Fruit fly (Drosophila melanogaster) whole organism, embryonic: ENCODE results near the gene cv-c.

Experiments
- CG11398 ChIP-seq: fragments of 200-800 bp; sonication (Bioruptor generic); optimal IDR thresholded peaks from 2 replicates; lab custom pipeline; 2016; ENCODE audit warnings: missing biosample characterization, missing genetic modification characterization
- CG12744 ChIP-seq: fragments of 200-800 bp; sonication (Bioruptor generic); optimal IDR thresholded peaks from 2 replicates; lab custom pipeline; 2016; ENCODE audit warnings: missing biosample characterization, missing genetic modification characterization
- CG14860 ChIP-seq: fragments of 200-800 bp; sonication (Bioruptor generic); IDR thresholded peaks from 3 replicates; pipeline ENCODE4 v1.3.6; 2022; ENCODE audit warnings: missing biosample characterization, missing genetic modification characterization; ENCODE audit not compliant: partially characterized antibody
- CG17186 ChIP-seq: fragments of 200-800 bp; sonication (Bioruptor generic); optimal IDR thresholded peaks from 3 replicates; lab custom pipeline; 2017; ENCODE audit warnings: missing biosample characterization, missing genetic modification reagents, missing genetic modification characterization
- CG17912 ChIP-seq: fragments of 200-800 bp; sonication (Bioruptor generic); optimal IDR thresholded peaks from 2 replicates; lab custom pipeline; 2018; ENCODE audit warnings: missing biosample characterization, mild to moderate bottlenecking, missing genetic modification characterization
- CG1832 ChIP-seq: fragments of 200-800 bp; sonication (Bioruptor generic); optimal IDR thresholded peaks from 2 replicates; lab custom pipeline; 2017; ENCODE audit warnings: missing biosample characterization, mild to moderate bottlenecking, missing genetic modification characterization, inconsistent platforms
- CG2199 ChIP-seq: fragments of 200-800 bp; sonication (Bioruptor generic); IDR thresholded peaks from 3 replicates; pipeline ENCODE4 v1.3.6; 2022; ENCODE audit warnings: missing biosample characterization, missing genetic modification characterization
- CG30020 ChIP-seq: fragments of 200-800 bp; optimal IDR thresholded peaks from 2 replicates; lab custom pipeline; 2019; ENCODE audit warnings: missing biosample characterization, mild to moderate bottlenecking, missing genetic modification characterization, moderate library complexity
- CG4360 ChIP-seq: fragments of 200-800 bp; sonication (Bioruptor generic); IDR thresholded peaks from 2 replicates; pipeline ENCODE4 v1.3.6; 2022; ENCODE audit warnings: missing biosample characterization, missing genetic modification characterization
- CG7786 ChIP-seq: fragments of 200-800 bp; sonication (Bioruptor generic); optimal IDR thresholded peaks from 2 replicates; lab custom pipeline; 2016; ENCODE audit warnings: missing biosample characterization, missing genetic modification characterization
- CG8290 ChIP-seq, 3 experiments: fragments of 200-800 bp; sonication (Bioruptor generic); optimal IDR thresholded peaks; 2 replicates each; lab custom pipeline; 2016 to 2019; ENCODE audit warnings: missing biosample characterization in 3 of 3, missing genetic modification characterization in 3 of 3, mild to moderate bottlenecking in 2 of 3, moderate library complexity in 1 of 3
- D19B ChIP-seq: fragments of 200-800 bp; sonication (Bioruptor generic); optimal IDR thresholded peaks from 2 replicates; lab custom pipeline; 2017; ENCODE audit warnings: missing biosample characterization, mild to moderate bottlenecking, missing genetic modification characterization
- E2f1 ChIP-seq: fragments of 200-800 bp; sonication (Bioruptor generic); IDR thresholded peaks from 2 replicates; pipeline ENCODE4 v1.3.6; 2022; ENCODE audit warnings: missing biosample characterization, missing genetic modification characterization
- H15 ChIP-seq: fragments of 200-800 bp; sonication (Bioruptor generic); IDR thresholded peaks from 3 replicates; pipeline ENCODE4 v1.3.6; 2022; ENCODE audit warnings: missing biosample characterization, missing genetic modification characterization
- HLH54F ChIP-seq: fragments of 200-800 bp; sonication (Bioruptor generic); optimal IDR thresholded peaks from 3 replicates; lab custom pipeline; 2016; ENCODE audit warnings: missing biosample characterization, missing genetic modification characterization
- Hmx ChIP-seq: fragments of 200-800 bp; sonication (Bioruptor generic); optimal IDR thresholded peaks from 2 replicates; lab custom pipeline; 2016; ENCODE audit warnings: missing biosample characterization, missing genetic modification characterization
- Kr ChIP-seq: fragments of 200-800 bp; sonication (Bioruptor generic); optimal IDR thresholded peaks from 2 replicates; lab custom pipeline; 2017; ENCODE audit warnings: missing biosample characterization, mild to moderate bottlenecking, missing genetic modification characterization
- Med ChIP-seq: fragments of 200-800 bp; sonication (Bioruptor generic); peaks from one replicate; lab custom pipeline; 2016; ENCODE audit warnings: missing biosample characterization, missing genetic modification characterization, mild to moderate bottlenecking, inconsistent platforms, moderate library complexity
- NfI ChIP-seq: fragments of 200-800 bp; sonication (Bioruptor generic); optimal IDR thresholded peaks from 3 replicates; lab custom pipeline; 2018; ENCODE audit warnings: missing biosample characterization, mild to moderate bottlenecking, missing genetic modification characterization, moderate library complexity
- Pdp1 ChIP-seq, 2 experiments: fragments of 200-800 bp; sonication (Bioruptor generic); optimal IDR thresholded peaks; 3 replicates each; lab custom pipeline; 2016; ENCODE audit warnings: missing biosample characterization in 2 of 2, missing genetic modification characterization in 2 of 2, mild to moderate bottlenecking in 1 of 2, moderate library complexity in 1 of 2
- Sry-δ ChIP-seq: fragments of 200-800 bp; sonication (Bioruptor generic); optimal IDR thresholded peaks from 2 replicates; lab custom pipeline; 2016; ENCODE audit warnings: missing biosample characterization, missing genetic modification characterization
- Ssrp ChIP-seq: fragments of 200-800 bp; sonication (Bioruptor generic); optimal IDR thresholded peaks from 2 replicates; lab custom pipeline; 2018; ENCODE audit warnings: missing biosample characterization, mild to moderate bottlenecking, missing genetic modification characterization, moderate library complexity
- amos ChIP-seq: fragments of 200-800 bp; sonication (Bioruptor generic); IDR thresholded peaks from 2 replicates; pipeline ENCODE4 v1.3.6; 2022; ENCODE audit warnings: missing biosample characterization, missing genetic modification characterization; ENCODE audit not compliant: partially characterized antibody
- aop ChIP-seq: fragments of 200-800 bp; sonication (Bioruptor generic); IDR thresholded peaks from 2 replicates; pipeline ENCODE4 v1.3.6; 2022; ENCODE audit warnings: missing biosample characterization, missing genetic modification characterization
- ase ChIP-seq: fragments of 200-800 bp; sonication (Bioruptor generic); IDR thresholded peaks from 3 replicates; pipeline ENCODE4 v1.3.6; 2022; ENCODE audit warnings: missing biosample characterization, missing genetic modification characterization
- bbx ChIP-seq: fragments of 200-800 bp; sonication (Bioruptor generic); IDR thresholded peaks from 2 replicates; pipeline ENCODE4 v1.3.6; 2022; ENCODE audit warnings: missing biosample characterization, missing genetic modification characterization; ENCODE audit not compliant: partially characterized antibody
- cad ChIP-seq: fragments of >200 bp; optimal IDR thresholded peaks from 2 replicates; lab custom pipeline; 2017; ENCODE audit warnings: missing biosample characterization, missing genetic modification characterization
- chinmo ChIP-seq: fragments of 200-800 bp; sonication (Bioruptor generic); IDR thresholded peaks from 4 replicates; pipeline ENCODE4 v1.3.6; 2022; ENCODE audit warnings: missing biosample characterization, missing genetic modification characterization; ENCODE audit not compliant: partially characterized antibody
- exex ChIP-seq: fragments of 200-800 bp; sonication (Bioruptor generic); optimal IDR thresholded peaks from 4 replicates; lab custom pipeline; 2018; ENCODE audit warnings: missing biosample characterization, mild to moderate bottlenecking, missing genetic modification characterization, moderate library complexity
- gem ChIP-seq: fragments of 200-800 bp; sonication (Bioruptor generic); optimal IDR thresholded peaks from 2 replicates; lab custom pipeline; 2019; ENCODE audit warnings: missing biosample characterization, mild to moderate bottlenecking, missing genetic modification characterization, moderate library complexity
- grn ChIP-seq: fragments of 200-800 bp; sonication (Bioruptor generic); optimal IDR thresholded peaks from 3 replicates; lab custom pipeline; 2017; ENCODE audit warnings: missing biosample characterization, missing genetic modification characterization
- jigr1 ChIP-seq: fragments of 200-800 bp; sonication (Bioruptor generic); IDR thresholded peaks from 3 replicates; pipeline ENCODE4 v1.3.6; 2022; ENCODE audit warnings: missing biosample characterization, missing genetic modification characterization
- lab ChIP-seq: fragments of 200-800 bp; sonication (Bioruptor generic); optimal IDR thresholded peaks from 3 replicates; lab custom pipeline; 2017; ENCODE audit warnings: missing biosample characterization, missing genetic modification characterization, mild to moderate bottlenecking, moderate library complexity, missing genetic modification reagents
- mld ChIP-seq: fragments of 200-800 bp; sonication (Bioruptor generic); IDR thresholded peaks from 3 replicates; pipeline ENCODE4 v1.3.6; 2022; ENCODE audit warnings: missing biosample characterization, missing genetic modification characterization; ENCODE audit not compliant: partially characterized antibody
- nau ChIP-seq: fragments of 200-800 bp; sonication (Bioruptor generic); optimal IDR thresholded peaks from 3 replicates; lab custom pipeline; 2017; ENCODE audit warnings: missing biosample characterization, mild to moderate bottlenecking, missing genetic modification characterization, missing genetic modification reagents
- oc ChIP-seq: fragments of 200-800 bp; sonication (Bioruptor generic); optimal IDR thresholded peaks from 2 replicates; lab custom pipeline; 2018; ENCODE audit warnings: missing biosample characterization, mild to moderate bottlenecking, missing genetic modification characterization, moderate library complexity
- org-1 ChIP-seq: fragments of 200-800 bp; sonication (Bioruptor generic); optimal IDR thresholded peaks from 2 replicates; lab custom pipeline; 2017; ENCODE audit warnings: missing biosample characterization, missing genetic modification characterization
- phol ChIP-seq: fragments of 200-800 bp; sonication (Bioruptor generic); optimal IDR thresholded peaks from 3 replicates; lab custom pipeline; 2018; ENCODE audit warnings: missing biosample characterization, mild to moderate bottlenecking, missing genetic modification characterization, moderate library complexity
- pnt ChIP-seq: fragments of 200-800 bp; sonication (Bioruptor generic); optimal IDR thresholded peaks from 3 replicates; lab custom pipeline; 2016; ENCODE audit warnings: missing biosample characterization, missing genetic modification characterization
- psq ChIP-seq: fragments of 200-800 bp; sonication (Bioruptor generic); optimal IDR thresholded peaks from 2 replicates; lab custom pipeline; 2017; ENCODE audit warnings: missing biosample characterization, missing genetic modification characterization
- ranshi ChIP-seq: fragments of 200-800 bp; sonication (Bioruptor generic); IDR thresholded peaks from 2 replicates; pipeline ENCODE4 v1.3.6; 2022; ENCODE audit warnings: missing biosample characterization, missing genetic modification characterization
- slou ChIP-seq: fragments of 200-800 bp; sonication (Bioruptor generic); optimal IDR thresholded peaks from 3 replicates; lab custom pipeline; 2016; ENCODE audit warnings: missing biosample characterization, missing genetic modification characterization
- tin ChIP-seq: fragments of 200-800 bp; sonication (Bioruptor generic); optimal IDR thresholded peaks from 3 replicates; lab custom pipeline; 2016; ENCODE audit warnings: missing biosample characterization, missing genetic modification characterization
- tio ChIP-seq: fragments of 200-800 bp; sonication (Bioruptor generic); optimal IDR thresholded peaks from 2 replicates; lab custom pipeline; 2017; ENCODE audit warnings: missing biosample characterization, missing genetic modification characterization, inconsistent platforms
- twi ChIP-seq: fragments of 200-800 bp; optimal IDR thresholded peaks from 2 replicates; lab custom pipeline; 2019; ENCODE audit warnings: missing biosample characterization, mild to moderate bottlenecking, missing genetic modification characterization, moderate library complexity
- unc-4 ChIP-seq: fragments of 200-800 bp; sonication (Bioruptor generic); IDR thresholded peaks from 2 replicates; pipeline ENCODE4 v1.3.6; 2022; ENCODE audit warnings: missing biosample characterization, missing genetic modification characterization; ENCODE audit not compliant: partially characterized antibody
- unpg ChIP-seq: fragments of 200-800 bp; sonication (Bioruptor generic); optimal IDR thresholded peaks from 3 replicates; lab custom pipeline; 2018; ENCODE audit warnings: missing biosample characterization, mild to moderate bottlenecking, missing genetic modification characterization, moderate library complexity
- wor ChIP-seq: fragments of 200-800 bp; sonication (Bioruptor generic); IDR thresholded peaks from 2 replicates; pipeline ENCODE4 v1.3.6; 2022; ENCODE audit warnings: missing biosample characterization, missing genetic modification characterization

cv-c gene

dm6 chr3R:14371133-14371676 is 110.3 kb downstream of the cv-c start:
- TF ChIP-seq lab (peak; percentile 38), CG17186 (no peak), pnt (GFP tag; lab: Kevin White, UChicago) (no peak), CG4360 (GFP tag; lab: Robert Waterston, UW) (no peak), D19B (GFP tag; lab: Kevin White, UChicago) (no peak), oc (tag; lab: Kevin White, UChicago) (no peak), Pdp1 (GFP tag; optimal IDR thresholded peaks at IDR 0.05; lab: Kevin White, UChicago) (peak in 1 of 2 experiments; percentile 12), cad (no peak), CG1832 (GFP tag; lab: Kevin White, UChicago) (no peak), org-1 (no peak), chinmo (0 out of 4 replicates have a peak, but pooled peaks have one; percentile 32), gem (no peak), NfI (GFP tag; lab: Kevin White, UChicago) (no peak), exex (tag; lab: Kevin White, UChicago) (peak; percentile 50), Med (GFP tag; lab: Kevin White, UChicago) (peak; percentile 19), CG2199 (GFP tag; lab: Robert Waterston, UW) (0 out of 3 replicates have a peak, but pooled peaks have one; percentile 6), Kr (GFP tag; lab: Kevin White, UChicago) (no peak), slou (no peak)

dm6 chr3R:14370199-14370933 is 111.1 kb downstream of the cv-c start:
- TF ChIP-seq CG30020 (tag; lab: Kevin White, UChicago) (no peak), nau (GFP tag; lab: Kevin White, UChicago) (peak; percentile 34), grn (GFP tag; lab: Kevin White, UChicago) (no peak), CG14860 (GFP tag; lab: Robert Waterston, UW) (no peak), unpg (GFP tag; lab: Kevin White, UChicago) (peak; percentile 85), HLH54F (peak; percentile 62), tin (GFP tag; lab: Kevin White, UChicago) (peak; percentile 67), CG11398 (GFP tag; lab: Kevin White, UChicago) (peak; percentile 52), Sry-δ (GFP tag; lab: Kevin White, UChicago) (peak; percentile 29), H15 (GFP tag; lab: Robert Waterston, UW) (peak; percentile 78), ranshi (GFP tag; lab: Robert Waterston, UW) (peak; percentile 74), Hmx (peak; percentile 28), CG7786 (GFP tag; lab: Kevin White, UChicago) (peak; percentile 64), Ssrp (tag; lab: Kevin White, UChicago) (peak; percentile 81), wor (peak; percentile 65; the same call in 1 of the 2 replicates), tio (GFP tag; lab: Kevin White, UChicago) (peak; percentile 74), unc-4 (GFP tag; lab: Robert Waterston, UW) (no peak), CG8290 (GFP tag; optimal IDR thresholded peaks at IDR 0.05; lab: Kevin White, UChicago) (no peak), CG8290 (tag; optimal IDR thresholded peaks at IDR 0.05; lab: Kevin White, UChicago) (peak in 1 of 2 experiments; percentile 37), amos (GFP tag; lab: Robert Waterston, UW) (no peak), psq (GFP tag; lab: Kevin White, UChicago) (peak; percentile 54), ase (GFP tag; lab: Robert Waterston, UW) (peak; percentile 84), phol (tag; lab: Kevin White, UChicago) (peak; percentile 77), jigr1 (GFP tag; lab: Robert Waterston, UW) (peak; percentile 65; the same call in 1 of the 3 replicates), E2f1 (GFP tag; lab: Robert Waterston, UW) (peak; percentile 82), mld (GFP tag; lab: Robert Waterston, UW) (no peak), bbx (GFP tag; lab: Robert Waterston, UW) (no peak), aop (GFP tag; lab: Robert Waterston, UW) (0 out of 2 replicates have a peak, but pooled peaks have one; percentile 34), CG12744 (GFP tag; lab: Kevin White, UChicago) (peak; percentile 63), CG17912 (GFP tag; lab: Kevin White, UChicago) (no peak), twi (no peak), exex (tag; lab: Kevin White, UChicago) (peak; percentile 33)
